Worm (Caenorhabditis elegans) whole organism, L3 larva: ENCODE data around the gene Y54G2A.50.

Experiments used
- aly-2 ChIP-seq: fragments of 150-350 bp; optimal IDR thresholded peaks from 2 replicates; lab custom pipeline; 2014; ENCODE audit warnings: missing biosample characterization, missing genetic modification characterization
- ceh-9 ChIP-seq: sonication (generic microtip); optimal IDR thresholded peaks from 2 replicates; lab custom pipeline; 2018; ENCODE audit warnings: missing biosample characterization, missing genetic modification characterization
- fos-1 ChIP-seq: fragments of 150-350 bp; optimal IDR thresholded peaks from 2 replicates; lab custom pipeline; 2014; ENCODE audit warnings: missing biosample characterization, missing genetic modification characterization
- lin-39 ChIP-seq: fragments of 150-350 bp; optimal IDR thresholded peaks from 2 replicates; lab custom pipeline; 2018; ENCODE audit warnings: missing biosample characterization, missing genetic modification reagents, missing genetic modification characterization
- mdl-1 ChIP-seq: fragments of 150-350 bp; optimal IDR thresholded peaks from 2 replicates; lab custom pipeline; 2014; ENCODE audit warnings: missing biosample characterization, missing genetic modification characterization
- mml-1 ChIP-seq: fragments of 150-350 bp; sonication (generic microtip); optimal IDR thresholded peaks from 3 replicates; lab custom pipeline; 2014; ENCODE audit warnings: missing biosample characterization, missing genetic modification characterization
- nhr-11 ChIP-seq: fragments of 150-350 bp; optimal IDR thresholded peaks from 2 replicates; lab custom pipeline; 2014; ENCODE audit warnings: missing biosample characterization, missing genetic modification characterization
- nhr-237 ChIP-seq: fragments of 150-350 bp; optimal IDR thresholded peaks from 2 replicates; lab custom pipeline; 2014; ENCODE audit warnings: missing biosample characterization, missing genetic modification characterization
- sea-2 ChIP-seq: fragments of 150-350 bp; sonication (generic microtip); optimal IDR thresholded peaks from 4 replicates; lab custom pipeline; 2014; ENCODE audit warnings: missing biosample characterization, missing genetic modification reagents, missing genetic modification characterization
- skn-1 ChIP-seq: fragments of 150-350 bp; optimal IDR thresholded peaks from 2 replicates; lab custom pipeline; 2014; ENCODE audit warnings: missing biosample characterization, missing genetic modification characterization
- snpc-4 ChIP-seq: fragments of 150-350 bp; optimal IDR thresholded peaks from 2 replicates; lab custom pipeline; 2014; ENCODE audit warnings: missing biosample characterization, missing genetic modification characterization
- tbx-2 ChIP-seq: sonication (generic microtip); optimal IDR thresholded peaks from 2 replicates; lab custom pipeline; 2016; ENCODE audit warnings: mild to moderate bottlenecking, missing genetic modification characterization, missing compliant biosample characterization
- ztf-11 ChIP-seq: fragments of 150-350 bp; optimal IDR thresholded peaks from 2 replicates; lab custom pipeline; 2014; ENCODE audit warnings: missing biosample characterization, missing genetic modification characterization
- ztf-4 ChIP-seq: fragments of 150-350 bp; optimal IDR thresholded peaks from 2 replicates; lab custom pipeline; 2014; ENCODE audit warnings: missing biosample characterization, missing genetic modification characterization

DNA sequence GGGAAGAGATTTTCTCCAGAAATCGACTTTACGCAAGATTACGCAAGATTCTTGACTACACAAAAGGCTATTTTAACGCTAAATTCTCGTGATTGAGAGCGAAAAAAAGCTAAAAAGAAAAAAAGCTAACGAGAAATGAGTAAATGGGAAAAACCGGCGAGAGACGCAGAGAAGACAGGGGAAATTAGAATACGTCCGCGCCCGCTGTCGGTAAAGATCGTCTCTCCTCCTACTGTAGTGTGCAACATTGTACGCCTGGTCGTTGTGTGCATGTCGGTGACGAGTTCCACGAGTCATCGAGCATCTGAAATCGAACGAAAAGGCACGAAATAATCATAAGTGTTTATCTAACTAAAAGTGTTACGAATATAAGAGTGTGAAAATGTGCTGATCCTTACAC, 3.3 kb upstream of the Y54G2A.50 start:
- TF ChIP-seq fos-1 (tag; lab: Kevin White, UChicago) (no peak), nhr-237 (tag; lab: Kevin White, UChicago) (no peak), mdl-1 (tag; lab: Kevin White, UChicago) (no peak), tbx-2 (tag; lab: Kevin White, UChicago) (no peak), skn-1 (tag; lab: Kevin White, UChicago) (no peak), snpc-4 (no peak), ztf-11 (tag; lab: Kevin White, UChicago) (no peak), aly-2 (tag; lab: Kevin White, UChicago) (no peak), nhr-11 (no peak), mml-1 (tag; lab: Kevin White, UChicago) (no peak), ceh-9 (no peak), lin-39 (tag; lab: Kevin White, UChicago) (no peak), sea-2 (GFP tag; lab: Kevin White, UChicago) (no peak), ztf-4 (no peak)
